Fruit fly (Drosophila melanogaster): ENCODE measurements around the gene CG18787.
A peak's percentile ranks its signal among the peaks of the same experiment; 100 is the strongest.

Gene CG18787

DNA sequence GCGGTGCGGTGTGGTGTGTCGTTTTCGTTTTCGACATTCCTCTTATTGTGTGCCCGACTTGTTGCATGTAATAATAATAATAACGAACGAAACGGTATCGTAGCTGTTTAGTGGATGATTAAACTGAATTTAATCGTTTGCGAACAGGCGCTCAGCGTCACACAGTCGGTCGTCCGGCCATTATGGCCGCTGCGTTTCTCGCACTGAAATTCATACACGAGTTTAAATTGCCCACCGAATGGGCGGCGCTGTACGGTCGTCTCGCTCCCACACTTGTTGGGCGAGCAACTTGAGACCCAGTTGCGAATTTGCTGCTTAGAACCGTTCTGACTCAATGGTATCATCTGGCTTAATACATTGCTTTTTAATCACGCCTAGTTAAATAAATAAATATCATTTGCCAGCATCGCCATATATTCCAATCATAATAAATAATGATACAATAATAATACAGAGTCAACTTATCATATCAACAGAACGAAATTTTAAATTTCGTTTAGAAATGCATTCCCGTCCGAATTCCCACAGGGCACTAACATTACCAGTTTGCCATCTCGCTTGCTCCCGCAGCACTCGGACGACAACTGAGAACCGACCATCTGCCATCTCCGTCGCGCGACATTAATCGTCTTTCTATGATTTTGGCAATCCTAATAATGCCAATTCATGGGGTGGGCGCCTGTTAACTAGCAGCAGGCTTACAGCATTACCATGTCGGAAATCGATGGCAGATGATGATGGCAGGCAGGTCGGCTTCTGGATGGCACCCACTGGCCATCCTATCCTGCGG, 11.9 kb upstream of the CG18787 start (continued):
- TF ChIP-seq pan (optimal IDR thresholded peaks at IDR 0.05) = no peak
- no peak for TF ChIP-seq pan (GFP tag; optimal IDR thresholded peaks at IDR 0.05 in 1 of 2, IDR thresholded peaks at IDR 0.05 in 1 of 2)
- peak; percentile 41 for TF ChIP-seq CTCF (GFP tag; optimal IDR thresholded peaks at IDR 0.05)
- TF ChIP-seq chn (GFP tag; optimal IDR thresholded peaks at IDR 0.05) = peak; percentile 29
- peak; percentile 68 for TF ChIP-seq NC2α (GFP tag; optimal IDR thresholded peaks at IDR 0.05)
- peak; percentile 93 for TF ChIP-seq Dek (tag; optimal IDR thresholded peaks at IDR 0.05)
- TF ChIP-seq CrebB (tag; optimal IDR thresholded peaks at IDR 0.05) = peak; percentile 92
- no peak for TF ChIP-seq da (GFP tag; optimal IDR thresholded peaks at IDR 0.05)
- peak; percentile 88 for TF ChIP-seq cwo (GFP tag; optimal IDR thresholded peaks at IDR 0.05)
- peak; percentile 96 for TF ChIP-seq CG18599 (GFP tag; optimal IDR thresholded peaks at IDR 0.05)
- peak; percentile 92 for TF ChIP-seq CG8478 (optimal IDR thresholded peaks at IDR 0.05)
- TF ChIP-seq scrt (GFP tag; optimal IDR thresholded peaks at IDR 0.05) = no peak
- peak; percentile 84 for TF ChIP-seq Asciz (GFP tag; optimal IDR thresholded peaks at IDR 0.05)
- TF ChIP-seq CG10147 (GFP tag; optimal IDR thresholded peaks at IDR 0.05) = peak; percentile 94
- TF ChIP-seq Abd-B (GFP tag; optimal IDR thresholded peaks at IDR 0.05) = peak; percentile 83
- no peak for TF ChIP-seq otp (GFP tag; IDR thresholded peaks at IDR 0.05)
- TF ChIP-seq sna (GFP tag; IDR thresholded peaks at IDR 0.05; ENCODE audit: partially characterized antibody) = no peak
- no peak for TF ChIP-seq lov (optimal IDR thresholded peaks at IDR 0.05)
- TF ChIP-seq lov (GFP tag; IDR thresholded peaks at IDR 0.05) = no peak
- peak; percentile 86 for TF ChIP-seq CG15514 (GFP tag; optimal IDR thresholded peaks at IDR 0.05)
- no peak for TF ChIP-seq so (GFP tag; IDR thresholded peaks at IDR 0.05)
- peak; percentile 68 for TF ChIP-seq Dad (GFP tag; optimal IDR thresholded peaks at IDR 0.05)
- peak; percentile 33 for TF ChIP-seq CHES-1-like (GFP tag; optimal IDR thresholded peaks at IDR 0.05)
- no peak for TF ChIP-seq aop (GFP tag; IDR thresholded peaks at IDR 0.05)
- TF ChIP-seq Mad (GFP tag; optimal IDR thresholded peaks at IDR 0.05) = peak; percentile 81
- no peak for TF ChIP-seq dimm (GFP tag; IDR thresholded peaks at IDR 0.05)
- TF ChIP-seq CG11093 (GFP tag; IDR thresholded peaks at IDR 0.05) = peak; percentile 90
- TF ChIP-seq insv (GFP tag; optimal IDR thresholded peaks at IDR 0.05) = peak; percentile 0 to 57
- no peak for TF ChIP-seq CG11456 (GFP tag; IDR thresholded peaks at IDR 0.05)
- TF ChIP-seq dmrt99B (tag; optimal IDR thresholded peaks at IDR 0.05) = peak; percentile 92
- peak; percentile 68 for TF ChIP-seq gsb-n (tag; optimal IDR thresholded peaks at IDR 0.05)
- TF ChIP-seq jing (GFP tag; optimal IDR thresholded peaks at IDR 0.05) = no peak
- peak; percentile 30 for TF ChIP-seq CG1792 (GFP tag; optimal IDR thresholded peaks at IDR 0.05)
- TF ChIP-seq CG12744 (GFP tag; optimal IDR thresholded peaks at IDR 0.05) = peak; percentile 64
- TF ChIP-seq CG4730 (GFP tag; IDR thresholded peaks at IDR 0.05) = no peak
- peak; percentile 38 for TF ChIP-seq CG10462 (GFP tag; optimal IDR thresholded peaks at IDR 0.05)
- TF ChIP-seq Opbp (GFP tag; IDR thresholded peaks at IDR 0.05; ENCODE audit: partially characterized antibody) = no peak
- peak; percentile 56 for TF ChIP-seq CG11398 (GFP tag; optimal IDR thresholded peaks at IDR 0.05)
- TF ChIP-seq HmgD (GFP tag; optimal IDR thresholded peaks at IDR 0.05) = no peak
- TF ChIP-seq CG11504 (tag; optimal IDR thresholded peaks at IDR 0.05) = peak; percentile 87
- TF ChIP-seq CG8388 (GFP tag; optimal IDR thresholded peaks at IDR 0.05) = peak; percentile 80
- peak; percentile 85 for TF ChIP-seq onecut (GFP tag; IDR thresholded peaks at IDR 0.05)
- TF ChIP-seq lmd (GFP tag; IDR thresholded peaks at IDR 0.05) = no peak
- peak; percentile 95 for TF ChIP-seq Oli (tag; optimal IDR thresholded peaks at IDR 0.05)
- no peak for TF ChIP-seq CG17328 (GFP tag; IDR thresholded peaks at IDR 0.05)
- no peak for TF ChIP-seq gsb (GFP tag; IDR thresholded peaks at IDR 0.05)
- TF ChIP-seq dati (GFP tag; IDR thresholded peaks at IDR 0.05) = no peak
- no peak for TF ChIP-seq GATAe (GFP tag; conservative IDR thresholded peaks at IDR 0.05)
- TF ChIP-seq CG15601 (tag; optimal IDR thresholded peaks at IDR 0.05) = no peak
- no peak for TF ChIP-seq toy (GFP tag; IDR thresholded peaks at IDR 0.05)
- peak; percentile 85 for TF ChIP-seq CG10267 (tag; optimal IDR thresholded peaks at IDR 0.05)

Measured in whole organism, embryonic.